Fruit fly (Drosophila melanogaster) S2 (cell line): ENCODE results near the gene CG13930.

Experiments used
- CG8478 ChIP-seq: fragments of >200 bp; optimal IDR thresholded peaks from 2 replicates; lab custom pipeline; 2018
- CTCF ChIP-seq, 2 experiments: fragments of >200 bp; optimal IDR thresholded peaks; 2 replicates each; lab custom pipeline; 2018

dm6 chr3L:1663531-1663930, 9.0 kb downstream of the CG13930 start:
- TF ChIP-seq CTCF (optimal IDR thresholded peaks at IDR 0.05; lab: Kevin White, UChicago) (no peak), CG8478 (no peak)
